Worm (Caenorhabditis elegans): ENCODE measurements around the gene F33E11.3.

Gene F33E11.3

ce11 chrV:285298-285697 lies 19.2 kb downstream of the F33E11.3 start:
- TF ChIP-seq dve-1 (tag; optimal IDR thresholded peaks at IDR 0.05) (no peak), nfya-1 (tag; optimal IDR thresholded peaks at IDR 0.05) (peak; percentile 96), unc-55 (GFP tag; optimal IDR thresholded peaks at IDR 0.05) (no peak), pat-9 (tag; optimal IDR thresholded peaks at IDR 0.05) (no peak), sox-4 (tag; optimal IDR thresholded peaks at IDR 0.05) (no peak), pha-4 (tag; optimal IDR thresholded peaks at IDR 0.05) (no peak), hlh-13 (GFP tag; optimal IDR thresholded peaks at IDR 0.05) (no peak)

ce11 chrV:284808-285207 lies 19.7 kb downstream of the F33E11.3 start:
- TF ChIP-seq ceh-18 (tag; optimal IDR thresholded peaks at IDR 0.05) (peak; percentile 64), elt-2 (tag; optimal IDR thresholded peaks at IDR 0.05) (no peak), zip-5 (tag; optimal IDR thresholded peaks at IDR 0.05) (no peak), nhr-11 (tag; optimal IDR thresholded peaks at IDR 0.05) (no peak), sox-4 (tag; optimal IDR thresholded peaks at IDR 0.05) (no peak), ceh-19 (GFP tag; optimal IDR thresholded peaks at IDR 0.05) (no peak), fax-1 (tag; optimal IDR thresholded peaks at IDR 0.05) (no peak), odd-2 (tag; optimal IDR thresholded peaks at IDR 0.05) (no peak), dmd-4 (tag; optimal IDR thresholded peaks at IDR 0.05; ENCODE audit: borderline replicate concordance) (no peak), ceh-30 (tag; optimal IDR thresholded peaks at IDR 0.05) (no peak), fkh-6 (tag; optimal IDR thresholded peaks at IDR 0.05) (no peak), ceh-22 (tag; optimal IDR thresholded peaks at IDR 0.05) (no peak), sdc-2 (tag; optimal IDR thresholded peaks at IDR 0.05) (no peak), pha-4 (tag; optimal IDR thresholded peaks at IDR 0.05) (no peak), pax-1 (tag; optimal IDR thresholded peaks at IDR 0.05) (no peak), rnt-1 (tag; optimal IDR thresholded peaks at IDR 0.05) (peak; percentile 23), ahr-1 (tag; optimal IDR thresholded peaks at IDR 0.05) (no peak), eyg-1 (tag; optimal IDR thresholded peaks at IDR 0.05) (no peak)

ce11 chrV:283953-284352 lies 20.6 kb downstream of the F33E11.3 start:
- TF ChIP-seq ceh-24 (tag; optimal IDR thresholded peaks at IDR 0.05) (no peak), ceh-31 (tag; optimal IDR thresholded peaks at IDR 0.05) (no peak), odd-2 (tag; optimal IDR thresholded peaks at IDR 0.05) (no peak), nhr-11 (tag; optimal IDR thresholded peaks at IDR 0.05) (no peak), ceh-6 (GFP tag; optimal IDR thresholded peaks at IDR 0.05) (no peak), ceh-19 (GFP tag; optimal IDR thresholded peaks at IDR 0.05) (no peak), gmeb-2 (tag; optimal IDR thresholded peaks at IDR 0.05) (no peak), ceh-18 (tag; optimal IDR thresholded peaks at IDR 0.05) (no peak), pag-3 (tag; optimal IDR thresholded peaks at IDR 0.05; ENCODE audit: borderline replicate concordance) (no peak), ceh-34 (tag; optimal IDR thresholded peaks at IDR 0.05) (no peak), zip-5 (tag; optimal IDR thresholded peaks at IDR 0.05) (no peak), elt-2 (tag; optimal IDR thresholded peaks at IDR 0.05) (no peak)

- TF ChIP-seq ceh-14 (tag; optimal IDR thresholded peaks at IDR 0.05): no peak
- TF ChIP-seq hlh-8 (tag; optimal IDR thresholded peaks at IDR 0.05): no peak
- no peak for TF ChIP-seq C38D4.7 (GFP tag; optimal IDR thresholded peaks at IDR 0.05)
- TF ChIP-seq ets-4 (tag; optimal IDR thresholded peaks at IDR 0.05): no peak
- no peak for TF ChIP-seq nfya-1 (tag; optimal IDR thresholded peaks at IDR 0.05)
- TF ChIP-seq elt-4 (tag; optimal IDR thresholded peaks at IDR 0.05): no peak
- TF ChIP-seq rnt-1 (tag; optimal IDR thresholded peaks at IDR 0.05): no peak
- TF ChIP-seq unc-3 (GFP tag; conservative IDR thresholded peaks at IDR 0.05): no peak
- TF ChIP-seq unc-3 (tag; optimal IDR thresholded peaks at IDR 0.05): no peak
- TF ChIP-seq ceh-24 (tag; optimal IDR thresholded peaks at IDR 0.05): no peak
- TF ChIP-seq sox-4 (tag; optimal IDR thresholded peaks at IDR 0.05): no peak
- TF ChIP-seq hlh-15 (tag; optimal IDR thresholded peaks at IDR 0.05): no peak
- no peak for TF ChIP-seq ceh-30 (tag; optimal IDR thresholded peaks at IDR 0.05)
- TF ChIP-seq ceh-6 (GFP tag; optimal IDR thresholded peaks at IDR 0.05): no peak
- no peak for TF ChIP-seq lin-11 (tag; optimal IDR thresholded peaks at IDR 0.05)
- no peak for TF ChIP-seq mec-3 (tag; optimal IDR thresholded peaks at IDR 0.05; ENCODE audit: borderline replicate concordance)
- no peak for TF ChIP-seq che-1 (tag; optimal IDR thresholded peaks at IDR 0.05)
Observed at ce11 chrV:281616-282015, 22.9 kb downstream of the F33E11.3 start, which contains the start of gene npr-5. npr-5 (minus strand) TSS chrV:281716.
